Fruit fly (Drosophila melanogaster): ENCODE measurements around the gene ntc.

ntc gene

dm6 chr3L:3765782-3766520, 40.3 kb downstream of the ntc start (continued):
- TF ChIP-seq CG30020 (tag; optimal IDR thresholded peaks at IDR 0.05), result peak; percentile 30
- no peak for TF ChIP-seq slp2 (GFP tag; optimal IDR thresholded peaks at IDR 0.05)
- TF ChIP-seq sob (GFP tag; IDR thresholded peaks at IDR 0.05), result peak; percentile 73
- TF ChIP-seq CG8924 (tag; optimal IDR thresholded peaks at IDR 0.05), result peak; percentile 85
- TF ChIP-seq CG7556 (GFP tag; optimal IDR thresholded peaks at IDR 0.05), result peak; percentile 79
- TF ChIP-seq sc (optimal IDR thresholded peaks at IDR 0.05), result no peak
- peak; percentile 39 for TF ChIP-seq sc (GFP tag; optimal IDR thresholded peaks at IDR 0.05)
- peak; percentile 76 for TF ChIP-seq CG32772 (GFP tag; IDR thresholded peaks at IDR 0.05)
- peak; percentile 74 for TF ChIP-seq CG9437 (GFP tag; optimal IDR thresholded peaks at IDR 0.05)
- TF ChIP-seq grau (tag; optimal IDR thresholded peaks at IDR 0.05), result peak; percentile 96
- peak; percentile 9; the same call in 1 of the 2 replicates for TF ChIP-seq gt (GFP tag; IDR thresholded peaks at IDR 0.05)
- TF ChIP-seq unpg (GFP tag; optimal IDR thresholded peaks at IDR 0.05), result peak; percentile 82
- no peak for TF ChIP-seq CG5953 (GFP tag; IDR thresholded peaks at IDR 0.05)
- TF ChIP-seq BtbVII (GFP tag; optimal IDR thresholded peaks at IDR 0.05), result peak; percentile 52
- no peak for TF ChIP-seq CG17802 (tag; optimal IDR thresholded peaks at IDR 0.05)
- peak; percentile 80 for TF ChIP-seq nmo (GFP tag; optimal IDR thresholded peaks at IDR 0.05)
- TF ChIP-seq Hr3 (GFP tag; optimal IDR thresholded peaks at IDR 0.05), result peak; percentile 69
- TF ChIP-seq CG2678 (tag; optimal IDR thresholded peaks at IDR 0.05), result peak; percentile 87
- peak; percentile 72 for TF ChIP-seq CG17361 (GFP tag; IDR thresholded peaks at IDR 0.05)
- TF ChIP-seq CG7987 (GFP tag; optimal IDR thresholded peaks at IDR 0.05), result peak; percentile 70
- TF ChIP-seq CG3838 (GFP tag; optimal IDR thresholded peaks at IDR 0.05), result no peak
- peak; percentile 79 for TF ChIP-seq CG9817 (tag; optimal IDR thresholded peaks at IDR 0.05)
- TF ChIP-seq lbe (GFP tag; optimal IDR thresholded peaks at IDR 0.05), result no peak
- no peak for TF ChIP-seq CG8765 (GFP tag; IDR thresholded peaks at IDR 0.05)
- TF ChIP-seq CG31388 (GFP tag; optimal IDR thresholded peaks at IDR 0.05), result no peak
- peak; percentile 32; the same call in 1 of the 3 replicates for TF ChIP-seq CG11456 (GFP tag; IDR thresholded peaks at IDR 0.05)
- TF ChIP-seq Hmx (GFP tag; optimal IDR thresholded peaks at IDR 0.05), result peak; percentile 38
- peak; percentile 89 for TF ChIP-seq slbo (GFP tag; IDR thresholded peaks at IDR 0.05)
- no peak; the same call in 3 of the 4 replicates for TF ChIP-seq Gug (GFP tag; IDR thresholded peaks at IDR 0.05)
- TF ChIP-seq CG4730 (GFP tag; IDR thresholded peaks at IDR 0.05), result peak; percentile 63
- peak; percentile 50; the same call in 1 of the 2 replicates for TF ChIP-seq al (GFP tag; IDR thresholded peaks at IDR 0.05)
- TF ChIP-seq gce (GFP tag; IDR thresholded peaks at IDR 0.05), result no peak
- TF ChIP-seq rib (GFP tag; IDR thresholded peaks at IDR 0.05), result no peak
- no peak for TF ChIP-seq pzg (GFP tag; optimal IDR thresholded peaks at IDR 0.05)
- TF ChIP-seq YL-1 (GFP tag; optimal IDR thresholded peaks at IDR 0.05), result peak; percentile 32
- TF ChIP-seq Vsx1 (GFP tag; optimal IDR thresholded peaks at IDR 0.05), result peak; percentile 40
- peak; percentile 70 for TF ChIP-seq CG11085 (GFP tag; IDR thresholded peaks at IDR 0.05)
- TF ChIP-seq Poxn (GFP tag; IDR thresholded peaks at IDR 0.05), result no peak
- TF ChIP-seq CG16813 (GFP tag; IDR thresholded peaks at IDR 0.05; ENCODE audit: partially characterized antibody), result no peak
- TF ChIP-seq en (GFP tag; optimal IDR thresholded peaks at IDR 0.05), result peak; percentile 19
- peak; percentile 55 for TF ChIP-seq E2f2 (GFP tag; IDR thresholded peaks at IDR 0.05)
- peak; percentile 62 for TF ChIP-seq Fer1 (GFP tag; optimal IDR thresholded peaks at IDR 0.05)
- TF ChIP-seq CG4404 (GFP tag; IDR thresholded peaks at IDR 0.05), result no peak
- TF ChIP-seq otp (GFP tag; IDR thresholded peaks at IDR 0.05), result peak; percentile 56; the same call in 2 of the 3 replicates
- TF ChIP-seq fu2 (GFP tag; optimal IDR thresholded peaks at IDR 0.05), result no peak
- peak; percentile 41 for TF ChIP-seq exex (tag; optimal IDR thresholded peaks at IDR 0.05)
- no peak for TF ChIP-seq da (GFP tag; optimal IDR thresholded peaks at IDR 0.05)
- TF ChIP-seq lmd (GFP tag; IDR thresholded peaks at IDR 0.05), result peak; percentile 78
- no peak; the same call in 1 of the 2 replicates for TF ChIP-seq bowl (GFP tag; IDR thresholded peaks at IDR 0.05)
- TF ChIP-seq seq (GFP tag; IDR thresholded peaks at IDR 0.05), result no peak; the same call in 1 of the 2 replicates
- TF ChIP-seq CG6813 (GFP tag; optimal IDR thresholded peaks at IDR 0.05), result peak; percentile 46
